Worm (Caenorhabditis elegans): ENCODE measurements around the gene clec-222.

ce11 chrV:11302698-11303097 lies 31.5 kb downstream of the clec-222 start, which contains the start of gene srh-46:
- TF ChIP-seq nhr-11 (tag; optimal IDR thresholded peaks at IDR 0.05): no peak
- no peak for TF ChIP-seq nhr-28 (tag; optimal IDR thresholded peaks at IDR 0.05)

Measured in whole organism, L1 larva.